Worm (Caenorhabditis elegans): ENCODE data around the gene cutl-16.

ce11 chrII:6443710-6444109 is 2.5 kb downstream of the cutl-16 start, which contains the start of gene K06A1.2:
- TF ChIP-seq klf-2 (GFP tag; conservative IDR thresholded peaks at IDR 0.05) (no peak), ztf-29 (GFP tag; IDR thresholded peaks at IDR 0.05) (no peak), flt-1 (GFP tag; IDR thresholded peaks at IDR 0.05) (no peak), ref-1 (GFP tag; conservative IDR thresholded peaks at IDR 0.05) (no peak), cog-1 (tag; optimal IDR thresholded peaks at IDR 0.05) (no peak), ztf-23 (GFP tag; IDR thresholded peaks at IDR 0.05) (no peak)

Data from whole organism, midembryonic.